Worm (Caenorhabditis elegans) whole organism, young adult: ENCODE measurements around the gene str-217.
"Not testable (repeated sequence)": the region's sequence is repeated elsewhere in the genome, so short reads cannot be mapped to it uniquely, and the experiment has no call there.

Experiments used
- D2030.7 ChIP-seq: fragments of 200-800 bp; sonication (Bioruptor generic); IDR thresholded peaks from 2 replicates; pipeline ENCODE4 v1.3.6; 2022; ENCODE audit warnings: missing genetic modification reagents, missing genetic modification characterization, missing compliant biosample characterization
- F37B4.10 ChIP-seq: fragments of 200-800 bp; sonication (Bioruptor generic); IDR thresholded peaks from 2 replicates; pipeline ENCODE4 v1.3.6; 2022; ENCODE audit warnings: missing genetic modification characterization, missing compliant biosample characterization
- T26A5.8 ChIP-seq: sonication (generic microtip); optimal IDR thresholded peaks from 2 replicates; lab custom pipeline; 2016; ENCODE audit warnings: missing genetic modification characterization, missing compliant biosample characterization
- Y53G8AR.9 ChIP-seq: fragments of 200-800 bp; sonication (Bioruptor generic); conservative IDR thresholded peaks from 2 replicates; pipeline ENCODE4 v1.3.6; 2022; ENCODE audit warnings: missing genetic modification reagents, missing genetic modification characterization, missing compliant biosample characterization
- Y79H2A.3 ChIP-seq: fragments of 200-800 bp; sonication (Bioruptor generic); conservative IDR thresholded peaks from 2 replicates; pipeline ENCODE4 v1.3.6; 2022; ENCODE audit warnings: missing genetic modification reagents, missing genetic modification characterization, missing compliant biosample characterization
- ZK185.1 ChIP-seq: sonication (generic microtip); optimal IDR thresholded peaks from 2 replicates; lab custom pipeline; 2016; ENCODE audit warnings: mild to moderate bottlenecking, missing genetic modification characterization, missing compliant biosample characterization; ENCODE audit not compliant: poor library complexity, severe bottlenecking
- atf-7 ChIP-seq: sonication (generic microtip); optimal IDR thresholded peaks from 2 replicates; lab custom pipeline; 2017; ENCODE audit warnings: mild to moderate bottlenecking, missing genetic modification characterization, missing compliant biosample characterization
- dpff-1 ChIP-seq: sonication (generic microtip); optimal IDR thresholded peaks from 2 replicates; lab custom pipeline; 2017; ENCODE audit warnings: mild to moderate bottlenecking, missing genetic modification characterization, missing compliant biosample characterization
- ekl-4 ChIP-seq: fragments of 200-800 bp; sonication (Bioruptor generic); IDR thresholded peaks from 2 replicates; pipeline ENCODE4 v1.3.6; 2022; ENCODE audit warnings: missing genetic modification reagents, missing genetic modification characterization, missing compliant biosample characterization
- him-1 ChIP-seq: sonication (generic microtip); optimal IDR thresholded peaks from 2 replicates; lab custom pipeline; 2016; ENCODE audit warnings: missing genotype, missing genetic modification reagents, missing genetic modification characterization, missing compliant biosample characterization
- hrde-1 ChIP-seq: sonication (generic microtip); optimal IDR thresholded peaks from 2 replicates; lab custom pipeline; 2016; ENCODE audit warnings: missing genetic modification characterization, mild to moderate bottlenecking, missing compliant biosample characterization, moderate library complexity, missing genotype, missing genetic modification reagents, borderline replicate concordance
- hsf-1 ChIP-seq: fragments of 200-800 bp; sonication (Bioruptor generic); IDR thresholded peaks from 2 replicates; pipeline ENCODE4 v1.3.6; 2022; ENCODE audit warnings: missing genetic modification reagents, missing genetic modification characterization, missing compliant biosample characterization
- lin-26 ChIP-seq: fragments of 200-800 bp; sonication (Bioruptor generic); IDR thresholded peaks from 2 replicates; pipeline ENCODE4 v1.3.6; 2022; ENCODE audit warnings: missing genetic modification reagents, missing genetic modification characterization, missing compliant biosample characterization
- lin-40 ChIP-seq: sonication (generic microtip); optimal IDR thresholded peaks from 2 replicates; lab custom pipeline; 2016; ENCODE audit warnings: missing genetic modification characterization, mild to moderate bottlenecking, missing compliant biosample characterization, missing genotype, missing genetic modification reagents
- madf-6 ChIP-seq: fragments of 200-800 bp; sonication (Bioruptor generic); IDR thresholded peaks from 2 replicates; pipeline ENCODE4 v1.3.6; 2022; ENCODE audit warnings: missing genetic modification reagents, missing genetic modification characterization, missing compliant biosample characterization
- madf-8 ChIP-seq: fragments of 200-800 bp; sonication (Bioruptor generic); conservative IDR thresholded peaks from 2 replicates; pipeline ENCODE4 v1.3.6; 2022; ENCODE audit warnings: missing genetic modification reagents, missing genetic modification characterization, missing compliant biosample characterization
- nhr-120 ChIP-seq: fragments of 200-800 bp; sonication (Bioruptor generic); IDR thresholded peaks from 2 replicates; pipeline ENCODE4 v1.3.6; 2022; ENCODE audit warnings: missing genetic modification characterization, missing compliant biosample characterization
- nhr-179 ChIP-seq: sonication (generic microtip); optimal IDR thresholded peaks from 2 replicates; lab custom pipeline; 2016; ENCODE audit warnings: mild to moderate bottlenecking, missing genetic modification characterization, missing compliant biosample characterization
- nhr-90 ChIP-seq: sonication (generic microtip); optimal IDR thresholded peaks from 2 replicates; lab custom pipeline; 2016; ENCODE audit warnings: missing genotype, mild to moderate bottlenecking, missing genetic modification characterization, missing compliant biosample characterization
- pha-4 ChIP-seq: fragments of 150-350 bp; sonication (generic microtip); optimal IDR thresholded peaks from 2 replicates; lab custom pipeline; 2014; ENCODE audit warnings: missing biosample characterization, missing genetic modification reagents, missing genetic modification characterization
- somi-1 ChIP-seq: fragments of 200-800 bp; sonication (Bioruptor generic); optimal IDR thresholded peaks from 2 replicates; lab custom pipeline; 2018; ENCODE audit warnings: mild to moderate bottlenecking, missing genetic modification characterization, missing compliant biosample characterization
- tbp1 ChIP-seq: fragments of 200-800 bp; sonication (Bioruptor generic); optimal IDR thresholded peaks from 2 replicates; lab custom pipeline; 2018; ENCODE audit warnings: mild to moderate bottlenecking, missing genetic modification characterization, missing compliant biosample characterization
- xnd-1 ChIP-seq: sonication (generic microtip); optimal IDR thresholded peaks from 2 replicates; lab custom pipeline; 2016; ENCODE audit warnings: missing genotype, missing genetic modification reagents, missing genetic modification characterization, missing compliant biosample characterization
- zim-3 ChIP-seq: sonication (generic microtip); optimal IDR thresholded peaks from 2 replicates; lab custom pipeline; 2017; ENCODE audit warnings: mild to moderate bottlenecking, missing genetic modification characterization, moderate library complexity, missing compliant biosample characterization
- ztf-26 ChIP-seq: sonication (generic microtip); optimal IDR thresholded peaks from 2 replicates; lab custom pipeline; 2017; ENCODE audit warnings: missing genetic modification characterization, missing compliant biosample characterization
- ztf-3 ChIP-seq: fragments of 200-800 bp; sonication (Bioruptor generic); optimal IDR thresholded peaks from 2 replicates; lab custom pipeline; 2018; ENCODE audit warnings: mild to moderate bottlenecking, missing genetic modification characterization, missing compliant biosample characterization

The str-217 gene

DNA sequence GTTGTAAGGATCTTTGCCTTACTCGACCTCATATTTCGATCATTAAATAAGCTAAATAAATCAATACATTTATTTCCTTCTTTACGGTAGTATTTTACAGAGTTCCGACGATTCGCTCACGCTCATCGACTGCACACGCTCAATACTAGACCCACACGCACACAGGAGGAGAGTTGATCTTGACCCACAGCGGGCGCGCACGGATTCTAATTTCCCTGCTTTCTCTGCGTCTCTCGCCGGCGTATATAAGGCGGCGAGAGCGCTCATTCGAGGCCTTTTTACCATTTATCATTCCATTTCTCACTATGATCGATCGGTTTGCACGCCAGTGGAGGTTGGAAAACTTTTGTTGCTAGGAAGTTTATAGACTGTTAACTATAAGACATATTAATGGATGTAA, 50.1 kb downstream of the str-217 start (continued):
- TF ChIP-seq lin-40 (no peak), ZK185.1 (no peak), nhr-90 (no peak), hrde-1 (tag; lab: Kevin White, UChicago) (no peak), D2030.7 (GFP tag; lab: Robert Waterston, UW) (no peak), madf-6 (GFP tag; lab: Robert Waterston, UW) (peak; percentile 90), lin-26 (no peak), dpff-1 (tag; lab: Kevin White, UChicago) (no peak), somi-1 (GFP tag; lab: Kevin White, UChicago) (no peak), hsf-1 (GFP tag; lab: Robert Waterston, UW) (no peak), zim-3 (tag; lab: Kevin White, UChicago) (no peak), pha-4 (tag; lab: Kevin White, UChicago) (no peak), Y79H2A.3 (GFP tag; lab: Robert Waterston, UW) (no peak), tbp1 (GFP tag; lab: Kevin White, UChicago) (no peak), ztf-26 (tag; lab: Kevin White, UChicago) (no peak), ekl-4 (GFP tag; lab: Robert Waterston, UW) (no peak), ztf-3 (GFP tag; lab: Kevin White, UChicago) (no peak), him-1 (tag; lab: Kevin White, UChicago) (no peak), F37B4.10 (no peak), xnd-1 (tag; lab: Kevin White, UChicago) (peak; percentile 84), madf-8 (peak; percentile 78), Y53G8AR.9 (no peak), T26A5.8 (tag; lab: Kevin White, UChicago) (no peak)
- TF ChIP-seq, all 124 proteins: peak for 8

DNA sequence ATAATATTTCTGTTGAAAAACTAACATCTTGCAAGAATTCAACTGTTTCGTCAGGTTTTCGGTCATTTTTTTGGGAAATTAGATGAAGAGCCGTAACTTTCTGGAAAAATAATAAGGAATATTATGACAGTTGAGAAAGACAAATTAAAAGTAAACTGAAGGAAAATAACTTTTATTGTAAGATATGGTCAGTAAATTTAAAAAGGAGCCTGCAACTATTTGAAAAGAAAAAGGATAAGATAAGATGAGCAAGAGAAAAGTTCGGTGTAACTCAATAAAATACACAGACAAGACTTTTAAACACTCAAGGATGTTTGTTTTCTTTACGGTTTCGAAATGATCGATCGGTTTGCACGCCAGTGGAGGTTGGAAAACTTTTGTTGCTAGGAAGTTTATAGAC, 50.5 kb downstream of the str-217 start, which contains the start of gene fbxa-111:
Gene fbxa-111, minus strand, starts transcription at position 101 of the 400 bp plus-strand sequence.
- TF ChIP-seq atf-7 (tag; lab: Kevin White, UChicago); nhr-179 (tag; lab: Kevin White, UChicago); nhr-120 (GFP tag; lab: Robert Waterston, UW): not testable (repeated sequence)
